Worm (Caenorhabditis elegans) whole organism, L2 larva: ENCODE measurements around the gene polg-1.
A peak's percentile ranks its signal among the peaks of the same experiment; 100 is the strongest.
"Not testable (repeated sequence)": the region's sequence is repeated elsewhere in the genome, so short reads cannot be mapped to it uniquely, and the experiment has no call there.

ENCODE experiments used
- C34F6.9 ChIP-seq: fragments of 150-350 bp; optimal IDR thresholded peaks from 2 replicates; lab custom pipeline; 2014; ENCODE audit warnings: missing biosample characterization, missing genetic modification characterization
- F13H6.1 ChIP-seq: sonication (generic microtip); optimal IDR thresholded peaks from 2 replicates; lab custom pipeline; 2016; ENCODE audit warnings: missing genetic modification characterization, missing compliant biosample characterization
- R02D3.7 ChIP-seq: fragments of 150-350 bp; optimal IDR thresholded peaks from 2 replicates; lab custom pipeline; 2014; ENCODE audit warnings: missing biosample characterization, missing genetic modification characterization
- Y55F3AM.14 ChIP-seq: fragments of 200-800 bp; sonication (Bioruptor generic); optimal IDR thresholded peaks from 2 replicates; lab custom pipeline; 2018; ENCODE audit warnings: mild to moderate bottlenecking, missing genetic modification characterization, missing compliant biosample characterization
- ZK546.5 ChIP-seq: sonication (generic microtip); optimal IDR thresholded peaks from 2 replicates; lab custom pipeline; 2017; ENCODE audit warnings: missing biosample characterization, missing genetic modification characterization
- alr-1 ChIP-seq: fragments of 150-350 bp; optimal IDR thresholded peaks from 2 replicates; lab custom pipeline; 2014; ENCODE audit warnings: missing biosample characterization, missing genetic modification characterization
- ama-1 ChIP-seq: fragments of 150-350 bp; optimal IDR thresholded peaks from 2 replicates; lab custom pipeline; 2018; ENCODE audit warnings: inconsistent platforms
- ceh-16 ChIP-seq: fragments of 150-350 bp; optimal IDR thresholded peaks from 2 replicates; lab custom pipeline; 2014; ENCODE audit warnings: missing biosample characterization, missing genetic modification characterization
- ceh-82 ChIP-seq: fragments of 150-350 bp; optimal IDR thresholded peaks from 2 replicates; lab custom pipeline; 2014; ENCODE audit warnings: missing biosample characterization, missing genetic modification characterization
- crh-2 ChIP-seq: sonication (generic microtip); optimal IDR thresholded peaks from 2 replicates; lab custom pipeline; 2017; ENCODE audit warnings: missing biosample characterization, missing genetic modification characterization
- dmd-4 ChIP-seq: sonication (generic microtip); optimal IDR thresholded peaks from 2 replicates; lab custom pipeline; 2017; ENCODE audit warnings: missing biosample characterization, missing genetic modification characterization
- egl-27 ChIP-seq: sonication (generic microtip); optimal IDR thresholded peaks from 3 replicates; lab custom pipeline; 2017; ENCODE audit warnings: missing biosample characterization, missing genetic modification reagents, missing genetic modification characterization
- elt-3 ChIP-seq: sonication (generic microtip); optimal IDR thresholded peaks from 2 replicates; lab custom pipeline; 2017; ENCODE audit warnings: missing biosample characterization, missing genetic modification characterization
- fos-1 ChIP-seq: fragments of 150-350 bp; optimal IDR thresholded peaks from 2 replicates; lab custom pipeline; 2014; ENCODE audit warnings: missing biosample characterization, missing genetic modification characterization
- lin-11 ChIP-seq: fragments of 150-350 bp; sonication (generic microtip); optimal IDR thresholded peaks from 2 replicates; lab custom pipeline; 2014; ENCODE audit warnings: missing biosample characterization, missing genetic modification characterization, inconsistent platforms, mixed read lengths
- lin-13 ChIP-seq: fragments of 150-350 bp; optimal IDR thresholded peaks from 2 replicates; lab custom pipeline; 2014; ENCODE audit warnings: missing biosample characterization, missing genetic modification reagents, missing genetic modification characterization
- mab-5 ChIP-seq: fragments of 150-350 bp; optimal IDR thresholded peaks from 2 replicates; lab custom pipeline; 2014; ENCODE audit warnings: missing biosample characterization, missing genetic modification characterization
- nhr-10 ChIP-seq: sonication (generic microtip); optimal IDR thresholded peaks from 2 replicates; lab custom pipeline; 2017; ENCODE audit warnings: missing biosample characterization, missing genetic modification characterization
- nhr-11 ChIP-seq: fragments of 150-350 bp; optimal IDR thresholded peaks from 2 replicates; lab custom pipeline; 2014; ENCODE audit warnings: missing biosample characterization, missing genetic modification characterization
- nhr-12 ChIP-seq: fragments of 150-350 bp; optimal IDR thresholded peaks from 2 replicates; lab custom pipeline; 2014; ENCODE audit warnings: missing biosample characterization, missing genetic modification characterization
- nhr-129 ChIP-seq: fragments of 150-350 bp; optimal IDR thresholded peaks from 2 replicates; lab custom pipeline; 2014; ENCODE audit warnings: missing biosample characterization, missing genetic modification characterization
- nhr-21 ChIP-seq: fragments of 150-350 bp; optimal IDR thresholded peaks from 2 replicates; lab custom pipeline; 2014; ENCODE audit warnings: missing biosample characterization, missing genetic modification characterization
- nhr-23 ChIP-seq: fragments of 150-350 bp; optimal IDR thresholded peaks from 2 replicates; lab custom pipeline; 2014; ENCODE audit warnings: missing biosample characterization, missing genetic modification reagents, missing genetic modification characterization
- peb-1 ChIP-seq: fragments of 150-350 bp; optimal IDR thresholded peaks from 2 replicates; lab custom pipeline; 2014; ENCODE audit warnings: missing biosample characterization, missing genetic modification characterization
- sem-4 ChIP-seq: fragments of 150-350 bp; optimal IDR thresholded peaks from 2 replicates; lab custom pipeline; 2014; ENCODE audit warnings: missing biosample characterization, missing genetic modification reagents, missing genetic modification characterization
- sma-3 ChIP-seq: sonication (generic microtip); optimal IDR thresholded peaks from 2 replicates; lab custom pipeline; 2016; ENCODE audit warnings: missing genetic modification reagents, missing genetic modification characterization, missing compliant biosample characterization
- unc-39 ChIP-seq: fragments of 150-350 bp; optimal IDR thresholded peaks from 2 replicates; lab custom pipeline; 2014; ENCODE audit warnings: missing biosample characterization, missing genetic modification characterization
- unc-55 ChIP-seq: fragments of 150-350 bp; sonication (generic microtip); optimal IDR thresholded peaks from 3 replicates; lab custom pipeline; 2014; ENCODE audit warnings: missing biosample characterization, missing genetic modification reagents, missing genetic modification characterization
- unc-62 ChIP-seq: fragments of 150-350 bp; optimal IDR thresholded peaks from 2 replicates; lab custom pipeline; 2014; ENCODE audit warnings: missing biosample characterization, missing genetic modification reagents, missing genetic modification characterization
- ztf-1 ChIP-seq: fragments of 200-800 bp; sonication (Bioruptor generic); conservative IDR thresholded peaks from 2 replicates; pipeline ENCODE4 v1.3.6; 2022; ENCODE audit warnings: missing genetic modification characterization, missing compliant biosample characterization
- ztf-4 ChIP-seq: fragments of 150-350 bp; optimal IDR thresholded peaks from 2 replicates; lab custom pipeline; 2014; ENCODE audit warnings: missing biosample characterization, missing genetic modification characterization

Gene polg-1

ce11 chrII:12169487-12170128, 30.2 kb downstream of the polg-1 start:
- TF ChIP-seq ama-1 = no peak
- TF ChIP-seq unc-55 (GFP tag; lab: Kevin White, UChicago) = no peak
- no peak for TF ChIP-seq nhr-11 (tag; lab: Kevin White, UChicago)
- TF ChIP-seq unc-62 (GFP tag; lab: Kevin White, UChicago) = no peak
- no peak for TF ChIP-seq ceh-16 (tag; lab: Kevin White, UChicago)
- TF ChIP-seq lin-13 (GFP tag; lab: Kevin White, UChicago) = no peak
- no peak for TF ChIP-seq nhr-10 (tag; lab: Kevin White, UChicago)
- TF ChIP-seq R02D3.7 = no peak
- no peak for TF ChIP-seq fos-1 (tag; lab: Kevin White, UChicago)
- no peak for TF ChIP-seq egl-27 (tag; lab: Kevin White, UChicago)
- TF ChIP-seq lin-11 (tag; lab: Kevin White, UChicago) = no peak
- TF ChIP-seq ceh-82 (tag; lab: Kevin White, UChicago) = no peak
- no peak for TF ChIP-seq Y55F3AM.14 (GFP tag; lab: Kevin White, UChicago)
- TF ChIP-seq ZK546.5 (tag; lab: Kevin White, UChicago) = no peak
- TF ChIP-seq nhr-23 = no peak
- TF ChIP-seq ztf-4 = no peak
- TF ChIP-seq nhr-12 (tag; lab: Kevin White, UChicago) = no peak
- no peak for TF ChIP-seq sma-3 (GFP tag; lab: Kevin White, UChicago)
- TF ChIP-seq nhr-21 = no peak

ce11 chrII:12164539-12164938, 35.2 kb downstream of the polg-1 start, which contains the start of gene Y57A10A.8:
Gene Y57A10A.8, plus strand, starts transcription at chrII:12164839.
- TF ChIP-seq ztf-1 (GFP tag; lab: Robert Waterston, UW); fos-1 (tag; lab: Kevin White, UChicago); sma-3 (GFP tag; lab: Kevin White, UChicago): not testable (repeated sequence)

ce11 chrII:12162997-12163396, 36.8 kb downstream of the polg-1 start:
- TF ChIP-seq dmd-4 (no peak), peb-1 (tag; lab: Kevin White, UChicago) (no peak), C34F6.9 (tag; lab: Kevin White, UChicago) (peak; percentile 39), unc-55 (GFP tag; lab: Kevin White, UChicago) (peak; percentile 17), unc-39 (tag; lab: Kevin White, UChicago) (no peak), unc-62 (GFP tag; lab: Kevin White, UChicago) (no peak)

ce11 chrII:12154186-12154585, 45.6 kb downstream of the polg-1 start, which contains the start of gene Y57A10A.5:
Gene Y57A10A.5, plus strand, starts transcription at chrII:12154486.
- not testable (repeated sequence) for TF ChIP-seq crh-2; nhr-21; F13H6.1 (tag; lab: Kevin White, UChicago)

ce11 chrII:12151640-12152039, 48.1 kb downstream of the polg-1 start, which contains the start of gene Y57A10A.4:
Gene Y57A10A.4, plus strand, starts transcription at chrII:12151940.
- not testable (repeated sequence) for TF ChIP-seq nhr-21; nhr-129 (tag; lab: Kevin White, UChicago); peb-1 (tag; lab: Kevin White, UChicago)

ce11 chrII:12150227-12150626, 49.5 kb downstream of the polg-1 start:
- no peak for TF ChIP-seq elt-3 (tag; lab: Kevin White, UChicago)
- no peak for TF ChIP-seq alr-1 (tag; lab: Kevin White, UChicago)
- no peak for TF ChIP-seq R02D3.7
- TF ChIP-seq sem-4 (tag; lab: Kevin White, UChicago) = no peak
- TF ChIP-seq mab-5 = no peak
- TF ChIP-seq nhr-12 (tag; lab: Kevin White, UChicago) = no peak
- no peak for TF ChIP-seq unc-62 (GFP tag; lab: Kevin White, UChicago)
